Worm (Caenorhabditis elegans) whole organism, late embryonic: ENCODE measurements around the gene tbx-36.

Experiments
- C38D4.7 ChIP-seq: fragments of 200-800 bp; sonication (Bioruptor generic); optimal IDR thresholded peaks from 2 replicates; lab custom pipeline; 2018; ENCODE audit warnings: mild to moderate bottlenecking, missing genetic modification characterization, moderate library complexity, missing compliant biosample characterization
- Y22D7AL.16 ChIP-seq: sonication (generic microtip); optimal IDR thresholded peaks from 2 replicates; lab custom pipeline; 2016; ENCODE audit warnings: missing genetic modification characterization, missing compliant biosample characterization
- ceh-14 ChIP-seq: sonication (generic microtip); optimal IDR thresholded peaks from 2 replicates; lab custom pipeline; 2016; ENCODE audit warnings: missing genotype, missing genetic modification characterization, missing compliant biosample characterization
- ceh-19 ChIP-seq: fragments of 200-800 bp; sonication (Bioruptor generic); optimal IDR thresholded peaks from 2 replicates; lab custom pipeline; 2018; ENCODE audit warnings: mild to moderate bottlenecking, missing genetic modification characterization, missing compliant biosample characterization
- ceh-24 ChIP-seq: sonication (generic microtip); optimal IDR thresholded peaks from 2 replicates; lab custom pipeline; 2016; ENCODE audit warnings: mild to moderate bottlenecking, missing genetic modification characterization, missing compliant biosample characterization
- ceh-31 ChIP-seq: sonication (generic microtip); optimal IDR thresholded peaks from 2 replicates; lab custom pipeline; 2016; ENCODE audit warnings: missing genetic modification characterization, missing compliant biosample characterization
- ceh-45 ChIP-seq: fragments of 200-800 bp; sonication (Bioruptor generic); IDR thresholded peaks from 2 replicates; pipeline ENCODE4 v1.3.6; 2022; ENCODE audit warnings: missing genetic modification reagents, missing genetic modification characterization, missing compliant biosample characterization
- ceh-6 ChIP-seq: fragments of 200-800 bp; sonication (Bioruptor generic); optimal IDR thresholded peaks from 2 replicates; lab custom pipeline; 2018; ENCODE audit warnings: mild to moderate bottlenecking, missing genetic modification characterization, missing compliant biosample characterization
- ceh-9 ChIP-seq: sonication (generic microtip); optimal IDR thresholded peaks from 2 replicates; lab custom pipeline; 2016; ENCODE audit warnings: mild to moderate bottlenecking, missing genetic modification characterization, inconsistent platforms, missing compliant biosample characterization
- dmd-4 ChIP-seq: sonication (generic microtip); optimal IDR thresholded peaks from 2 replicates; lab custom pipeline; 2016; ENCODE audit warnings: borderline replicate concordance, missing genetic modification characterization, missing compliant biosample characterization
- dve-1 ChIP-seq: sonication (generic microtip); optimal IDR thresholded peaks from 2 replicates; lab custom pipeline; 2017; ENCODE audit warnings: antibody characterized with exemption, mild to moderate bottlenecking, missing genetic modification characterization, missing compliant biosample characterization
- fkh-10 ChIP-seq: fragments of 150-350 bp; optimal IDR thresholded peaks from 2 replicates; lab custom pipeline; 2014; ENCODE audit warnings: missing biosample characterization, missing genetic modification reagents, missing genetic modification characterization
- gmeb-2 ChIP-seq: sonication (generic microtip); optimal IDR thresholded peaks from 2 replicates; lab custom pipeline; 2016; ENCODE audit warnings: missing genetic modification characterization, inconsistent platforms, missing compliant biosample characterization
- hlh-13 ChIP-seq: fragments of 200-800 bp; sonication (Bioruptor generic); optimal IDR thresholded peaks from 2 replicates; lab custom pipeline; 2018; ENCODE audit warnings: mild to moderate bottlenecking, missing genetic modification characterization, missing compliant biosample characterization
- lim-6 ChIP-seq: sonication (generic microtip); optimal IDR thresholded peaks from 2 replicates; lab custom pipeline; 2016; ENCODE audit warnings: missing genetic modification characterization, missing compliant biosample characterization
- lin-11 ChIP-seq: fragments of 200-800 bp; sonication (Bioruptor generic); optimal IDR thresholded peaks from 2 replicates; lab custom pipeline; 2018; ENCODE audit warnings: mild to moderate bottlenecking, missing genetic modification characterization, missing compliant biosample characterization
- mec-3 ChIP-seq: sonication (generic microtip); optimal IDR thresholded peaks from 2 replicates; lab custom pipeline; 2016; ENCODE audit warnings: borderline replicate concordance, missing genetic modification characterization, missing compliant biosample characterization
- nhr-232 ChIP-seq: sonication (generic microtip); optimal IDR thresholded peaks from 2 replicates; lab custom pipeline; 2016; ENCODE audit warnings: missing genetic modification characterization, missing compliant biosample characterization
- npax-4 ChIP-seq: sonication (generic microtip); optimal IDR thresholded peaks from 2 replicates; lab custom pipeline; 2016; ENCODE audit warnings: missing genetic modification characterization, missing compliant biosample characterization
- pag-3 ChIP-seq: sonication (generic microtip); optimal IDR thresholded peaks from 2 replicates; lab custom pipeline; 2016; ENCODE audit warnings: missing compliant biosample characterization, missing genetic modification characterization, borderline replicate concordance
- pat-9 ChIP-seq: fragments of 200-800 bp; sonication (Bioruptor generic); optimal IDR thresholded peaks from 2 replicates; lab custom pipeline; 2018; ENCODE audit warnings: mild to moderate bottlenecking, missing genetic modification characterization, moderate library complexity, missing compliant biosample characterization
- ref-2 ChIP-seq: sonication (generic microtip); optimal IDR thresholded peaks from 2 replicates; lab custom pipeline; 2016; ENCODE audit warnings: missing genetic modification characterization, missing compliant biosample characterization
- rnt-1 ChIP-seq: sonication (generic microtip); optimal IDR thresholded peaks from 2 replicates; lab custom pipeline; 2016; ENCODE audit warnings: missing genetic modification characterization, missing compliant biosample characterization
- sdc-2 ChIP-seq: sonication (generic microtip); optimal IDR thresholded peaks from 2 replicates; lab custom pipeline; 2016; ENCODE audit warnings: missing genotype, missing genetic modification characterization, missing compliant biosample characterization
- sox-4 ChIP-seq: sonication (generic microtip); optimal IDR thresholded peaks from 2 replicates; lab custom pipeline; 2017; ENCODE audit warnings: mild to moderate bottlenecking, missing genetic modification characterization, inconsistent platforms, missing compliant biosample characterization
- tbx-2 ChIP-seq: sonication (generic microtip); optimal IDR thresholded peaks from 2 replicates; lab custom pipeline; 2016; ENCODE audit warnings: missing genetic modification characterization, missing compliant biosample characterization
- tbx-7 ChIP-seq: sonication (generic microtip); optimal IDR thresholded peaks from 2 replicates; lab custom pipeline; 2016; ENCODE audit warnings: missing genotype, missing genetic modification characterization, missing compliant biosample characterization
- ttx-3 ChIP-seq: sonication (generic microtip); optimal IDR thresholded peaks from 2 replicates; lab custom pipeline; 2016; ENCODE audit warnings: missing genetic modification reagents, missing genetic modification characterization, missing compliant biosample characterization
- unc-3 ChIP-seq, 2 experiments: fragments of 200-800 bp in 1 of 2; sonication (Bioruptor generic) in 1 of 2; sonication (generic microtip) in 1 of 2; conservative IDR thresholded peaks in 1 of 2; optimal IDR thresholded peaks in 1 of 2; 2 replicates each; pipeline versions ENCODE4 v1.3.6 to Lab custom; 2016 to 2022; ENCODE audit warnings: missing compliant biosample characterization in 2 of 2, missing genetic modification characterization in 2 of 2, missing genetic modification reagents in 1 of 2
- unc-42 ChIP-seq: sonication (generic microtip); optimal IDR thresholded peaks from 2 replicates; lab custom pipeline; 2016; ENCODE audit warnings: missing genotype, missing genetic modification characterization, missing compliant biosample characterization
- unc-55 ChIP-seq: sonication (generic microtip); optimal IDR thresholded peaks from 2 replicates; lab custom pipeline; 2017; ENCODE audit warnings: missing biosample characterization, missing genetic modification reagents, missing genetic modification characterization
- zip-5 ChIP-seq: sonication (generic microtip); optimal IDR thresholded peaks from 2 replicates; lab custom pipeline; 2016; ENCODE audit warnings: missing genetic modification characterization, missing compliant biosample characterization

The tbx-36 gene

DNA sequence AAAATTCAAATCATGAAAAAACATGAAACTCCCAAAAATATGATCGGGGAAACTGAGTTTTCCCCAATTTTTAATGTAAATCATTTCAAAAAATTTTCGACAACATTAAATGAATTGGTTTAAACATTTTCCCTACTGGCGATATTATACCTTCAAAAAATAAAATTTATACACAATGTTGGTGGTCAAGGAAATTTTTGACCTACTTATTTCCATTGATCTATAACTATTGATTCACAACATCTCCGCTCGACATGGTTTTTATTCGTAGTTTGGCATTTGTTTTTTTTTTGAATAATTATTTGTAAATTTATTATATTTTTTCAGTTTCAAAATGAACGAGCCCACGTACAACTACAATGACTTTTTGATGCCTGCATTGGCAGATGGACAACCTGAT is at the start of gene tbx-36:
Gene tbx-36 (plus strand): TSS at position 301 of the 400 bp plus-strand sequence.
- no peak for TF ChIP-seq hlh-13 (GFP tag; lab: Kevin White, UChicago)
- TF ChIP-seq ttx-3, result no peak
- no peak for TF ChIP-seq mec-3 (tag; lab: Kevin White, UChicago)
- TF ChIP-seq lim-6, result no peak
- no peak for TF ChIP-seq ceh-6 (GFP tag; lab: Kevin White, UChicago)
- no peak for TF ChIP-seq ceh-9
- TF ChIP-seq sdc-2 (tag; lab: Kevin White, UChicago), result no peak
- TF ChIP-seq ceh-45 (GFP tag; lab: Robert Waterston, UW), result no peak
- TF ChIP-seq unc-3 (GFP tag; conservative IDR thresholded peaks at IDR 0.05; lab: Robert Waterston, UW), result no peak
- no peak for TF ChIP-seq unc-3 (tag; optimal IDR thresholded peaks at IDR 0.05; lab: Kevin White, UChicago)

DNA sequence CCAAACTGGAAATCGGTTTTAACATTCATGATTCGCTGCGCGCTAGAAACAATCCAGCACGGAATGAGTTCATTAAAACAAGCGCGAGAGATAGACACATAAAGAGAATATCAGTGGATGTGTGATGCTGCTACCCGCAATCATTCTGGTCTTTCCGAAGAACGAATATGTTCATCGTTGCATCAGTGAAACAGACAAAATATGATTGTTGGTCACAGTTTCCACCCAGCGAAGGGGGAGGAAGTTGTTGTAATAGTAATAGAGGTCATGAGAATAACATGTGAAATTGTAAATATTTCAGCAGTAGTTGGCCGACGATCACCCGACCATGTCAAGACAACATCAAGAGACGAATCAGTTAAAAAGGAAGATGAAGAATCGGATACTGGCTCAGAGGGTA is 49.2 kb upstream of the tbx-36 start:
- TF ChIP-seq ceh-31 (tag; lab: Kevin White, UChicago) (no peak), unc-42 (tag; lab: Kevin White, UChicago) (no peak), zip-5 (tag; lab: Kevin White, UChicago) (no peak), ceh-14 (tag; lab: Kevin White, UChicago) (no peak), C38D4.7 (GFP tag; lab: Kevin White, UChicago) (no peak), unc-55 (GFP tag; lab: Kevin White, UChicago) (no peak), lin-11 (tag; lab: Kevin White, UChicago) (no peak)

DNA sequence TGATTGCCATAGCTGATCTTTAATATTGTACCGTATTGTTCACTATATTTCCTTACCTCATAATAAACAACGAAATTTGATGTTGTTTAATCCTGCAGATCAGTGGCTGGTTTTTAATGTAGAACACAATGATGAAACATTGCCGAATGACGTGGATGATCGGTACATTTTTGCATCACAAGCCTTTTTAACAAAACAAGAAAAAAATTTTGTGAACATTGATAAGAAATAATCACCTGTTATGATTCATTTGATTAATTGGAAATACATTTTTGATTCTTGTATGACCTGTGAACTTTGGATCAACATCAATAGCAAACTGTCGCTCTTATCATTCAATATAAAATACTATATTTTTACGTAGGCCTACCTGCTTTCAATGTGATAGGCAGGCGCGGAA is 47.5 kb upstream of the tbx-36 start:
- TF ChIP-seq ceh-24, result no peak
- TF ChIP-seq nhr-232 (tag; lab: Kevin White, UChicago), result no peak
- no peak for TF ChIP-seq dve-1
- TF ChIP-seq unc-42 (tag; lab: Kevin White, UChicago), result no peak
- TF ChIP-seq, all 69 proteins: peak for 0

DNA sequence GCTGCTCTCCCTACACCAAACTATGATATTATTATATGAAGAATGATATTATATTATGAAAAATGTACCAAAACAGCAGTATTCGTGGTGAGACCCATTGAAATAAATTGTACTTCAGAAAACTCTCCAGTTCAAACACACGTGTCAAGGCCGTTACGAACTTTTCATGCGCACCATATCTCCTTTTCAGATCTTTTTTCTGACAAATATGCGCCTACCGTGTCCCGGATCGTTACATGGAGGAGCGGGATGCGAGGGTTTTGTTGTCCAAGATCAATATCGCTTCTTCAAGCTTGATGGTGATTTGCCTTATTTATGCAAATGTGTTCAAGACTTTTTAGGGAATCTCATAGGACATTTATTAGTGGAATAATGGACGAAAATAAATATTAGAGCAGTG is 46.7 kb upstream of the tbx-36 start:
- TF ChIP-seq sox-4 (no peak), rnt-1 (no peak), hlh-13 (GFP tag; lab: Kevin White, UChicago) (no peak)

DNA sequence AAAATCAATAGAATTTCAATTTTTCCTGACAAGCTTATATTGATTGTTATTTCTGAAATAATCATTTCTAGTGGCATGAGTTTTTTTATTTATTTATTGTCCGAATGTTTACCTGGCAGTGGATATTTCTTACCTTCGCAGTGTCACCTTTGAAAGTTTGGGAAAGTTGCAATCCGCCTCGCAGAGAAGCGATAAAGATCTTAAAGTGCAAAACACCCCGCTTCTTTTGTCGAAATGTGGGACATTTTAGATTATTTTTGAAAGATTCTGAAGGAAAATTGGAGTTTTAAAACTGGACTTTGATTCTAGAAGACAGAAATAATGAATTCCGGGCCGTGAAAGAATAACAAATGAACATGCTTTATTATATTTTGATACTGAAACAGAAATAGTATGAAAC is 41.6 kb upstream of the tbx-36 start:
- TF ChIP-seq pag-3 (tag; lab: Kevin White, UChicago) (no peak), Y22D7AL.16 (tag; lab: Kevin White, UChicago) (no peak), ceh-19 (GFP tag; lab: Kevin White, UChicago) (no peak), dmd-4 (tag; lab: Kevin White, UChicago) (no peak)

DNA sequence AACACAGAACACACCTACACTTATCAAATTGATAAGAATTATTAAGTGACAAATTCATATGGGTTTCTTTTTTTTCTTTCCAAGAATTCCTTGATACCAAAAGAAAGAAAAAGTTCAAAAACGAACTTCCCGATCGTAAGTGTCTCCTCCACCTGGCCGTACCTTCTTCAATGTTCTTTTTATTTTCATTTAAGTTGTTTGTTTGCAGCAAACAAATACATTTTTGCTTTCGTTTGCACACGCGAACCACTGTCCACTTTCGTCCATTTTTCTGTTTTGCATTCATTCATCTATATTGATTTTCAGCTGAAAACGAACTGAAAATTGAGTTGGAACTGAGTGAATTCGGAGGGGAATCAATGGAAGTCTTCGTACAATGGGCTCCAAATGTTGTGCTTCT is 38.6 kb upstream of the tbx-36 start, which contains the start of gene VZK822L.2:
Gene VZK822L.2 (plus strand): TSS at position 301 of the 400 bp plus-strand sequence.
- no peak for TF ChIP-seq npax-4 (tag; lab: Kevin White, UChicago)
- no peak for TF ChIP-seq ceh-24
- no peak for TF ChIP-seq tbx-7 (tag; lab: Kevin White, UChicago)
- TF ChIP-seq gmeb-2 (tag; lab: Kevin White, UChicago), result no peak
- TF ChIP-seq ref-2, result no peak
- TF ChIP-seq tbx-2, result no peak
- no peak for TF ChIP-seq pat-9 (tag; lab: Kevin White, UChicago)
- no peak for TF ChIP-seq rnt-1
- TF ChIP-seq nhr-232 (tag; lab: Kevin White, UChicago), result no peak
- TF ChIP-seq fkh-10 (GFP tag; lab: Kevin White, UChicago), result no peak
